Fruit fly (Drosophila melanogaster): ENCODE results near the gene CG16986.

CG16986 gene

dm6 chr3L:2582753-2583536 lies 17.2 kb upstream of the CG16986 start (continued):
- TF ChIP-seq Hr78 (GFP tag; optimal IDR thresholded peaks at IDR 0.05) (no peak), Bteb2 (GFP tag; optimal IDR thresholded peaks at IDR 0.05) (peak; percentile 30), CG31365 (tag; optimal IDR thresholded peaks at IDR 0.05) (peak; percentile 39), C15 (GFP tag; IDR thresholded peaks at IDR 0.05) (peak; percentile 60; the same call in 1 of the 3 replicates), D (optimal IDR thresholded peaks at IDR 0.05) (no peak), D (GFP tag; optimal IDR thresholded peaks at IDR 0.05) (peak; percentile 86), CG12769 (tag; optimal IDR thresholded peaks at IDR 0.05) (peak; percentile 43), Mrtf (GFP tag; IDR thresholded peaks at IDR 0.05) (peak; percentile 81), Lpt (GFP tag; optimal IDR thresholded peaks at IDR 0.05) (no peak), aop (GFP tag; IDR thresholded peaks at IDR 0.05) (0 out of 2 replicates have a peak, but pooled peaks have one; percentile 52), stc (GFP tag; IDR thresholded peaks at IDR 0.05) (peak; percentile 91), bsh (GFP tag; optimal IDR thresholded peaks at IDR 0.05) (peak in 1 of 2 experiments; percentile 91), otp (GFP tag; IDR thresholded peaks at IDR 0.05) (peak; percentile 88), BtbVII (GFP tag; optimal IDR thresholded peaks at IDR 0.05) (peak; percentile 43), CG8765 (GFP tag; IDR thresholded peaks at IDR 0.05) (no peak), CG14667 (GFP tag; IDR thresholded peaks at IDR 0.05) (peak; percentile 70), Abd-B (GFP tag; optimal IDR thresholded peaks at IDR 0.05) (peak; percentile 82), Lhr (GFP tag; optimal IDR thresholded peaks at IDR 0.05) (peak; percentile 43), da (GFP tag; optimal IDR thresholded peaks at IDR 0.05) (no peak), lbe (GFP tag; optimal IDR thresholded peaks at IDR 0.05) (peak; percentile 91), CG8290 (GFP tag; optimal IDR thresholded peaks at IDR 0.05) (peak; percentile 64), CG8290 (tag; optimal IDR thresholded peaks at IDR 0.05) (peak in 1 of 2 experiments; percentile 35), hkb (optimal IDR thresholded peaks at IDR 0.05) (no peak), hkb (GFP tag; IDR thresholded peaks at IDR 0.05) (peak; percentile 87), CG9437 (GFP tag; optimal IDR thresholded peaks at IDR 0.05) (peak; percentile 66), CG30431 (GFP tag; optimal IDR thresholded peaks at IDR 0.05) (peak; percentile 59), Hr51 (GFP tag; optimal IDR thresholded peaks at IDR 0.05) (peak; percentile 10 to 91), CG9932 (GFP tag; IDR thresholded peaks at IDR 0.05) (no peak), CG7963 (GFP tag; IDR thresholded peaks at IDR 0.05; ENCODE audit: partially characterized antibody) (no peak), sd (tag; optimal IDR thresholded peaks at IDR 0.05) (peak; percentile 11), Trl (optimal IDR thresholded peaks at IDR 0.05) (no peak), Trl (GFP tag; optimal IDR thresholded peaks at IDR 0.05) (peak; percentile 73), insv (GFP tag; optimal IDR thresholded peaks at IDR 0.05) (no peak), CG6689 (GFP tag; IDR thresholded peaks at IDR 0.05) (peak; percentile 88), CG1603 (tag; optimal IDR thresholded peaks at IDR 0.05) (peak; percentile 84), crol (GFP tag; IDR thresholded peaks at IDR 0.05) (peak; percentile 19; the same call in 1 of the 2 replicates), bcd (GFP tag; optimal IDR thresholded peaks at IDR 0.05) (peak; percentile 70), CG10654 (GFP tag; optimal IDR thresholded peaks at IDR 0.05) (peak; percentile 88), CG1233 (GFP tag; optimal IDR thresholded peaks at IDR 0.05) (peak; percentile 75), CG17568 (GFP tag; optimal IDR thresholded peaks at IDR 0.05) (peak; percentile 57), kay (GFP tag; optimal IDR thresholded peaks at IDR 0.05) (peak; percentile 39), usp (GFP tag; optimal IDR thresholded peaks at IDR 0.05) (no peak), ase (GFP tag; IDR thresholded peaks at IDR 0.05) (peak; percentile 86), CG2116 (GFP tag; optimal IDR thresholded peaks at IDR 0.05) (peak; percentile 13), gsb-n (tag; optimal IDR thresholded peaks at IDR 0.05) (peak; percentile 80), CG1832 (GFP tag; optimal IDR thresholded peaks at IDR 0.05) (no peak), CG16815 (GFP tag; optimal IDR thresholded peaks at IDR 0.05) (peak; percentile 15), CG18476 (GFP tag; optimal IDR thresholded peaks at IDR 0.05) (peak; percentile 67), CG34376 (GFP tag; optimal IDR thresholded peaks at IDR 0.05) (no peak), CG7271 (tag; optimal IDR thresholded peaks at IDR 0.05) (no peak)

All from whole organism, embryonic.